Worm (Caenorhabditis elegans) whole organism, L2 larva: ENCODE results near the gene gsp-2.

Source experiments
- R02D3.7 ChIP-seq: fragments of 150-350 bp; optimal IDR thresholded peaks from 2 replicates; lab custom pipeline; 2014; ENCODE audit warnings: missing biosample characterization, missing genetic modification characterization
- blmp-1 ChIP-seq: sonication (generic microtip); optimal IDR thresholded peaks from 2 replicates; lab custom pipeline; 2017; ENCODE audit warnings: missing genetic modification characterization, mild to moderate bottlenecking, missing compliant biosample characterization, antibody characterized with exemption, moderate library complexity; ENCODE audit not compliant: insufficient read depth
- lin-39 ChIP-seq: fragments of 150-350 bp; optimal IDR thresholded peaks from 2 replicates; lab custom pipeline; 2014; ENCODE audit warnings: missing biosample characterization, missing genetic modification reagents, missing genetic modification characterization
- mab-5 ChIP-seq: fragments of 150-350 bp; optimal IDR thresholded peaks from 2 replicates; lab custom pipeline; 2014; ENCODE audit warnings: missing biosample characterization, missing genetic modification characterization
- nhr-10 ChIP-seq: sonication (generic microtip); optimal IDR thresholded peaks from 2 replicates; lab custom pipeline; 2017; ENCODE audit warnings: missing biosample characterization, missing genetic modification characterization
- nhr-11 ChIP-seq: fragments of 150-350 bp; optimal IDR thresholded peaks from 2 replicates; lab custom pipeline; 2014; ENCODE audit warnings: missing biosample characterization, missing genetic modification characterization
- nhr-12 ChIP-seq: fragments of 150-350 bp; optimal IDR thresholded peaks from 2 replicates; lab custom pipeline; 2014; ENCODE audit warnings: missing biosample characterization, missing genetic modification characterization
- nhr-23 ChIP-seq: fragments of 150-350 bp; optimal IDR thresholded peaks from 2 replicates; lab custom pipeline; 2014; ENCODE audit warnings: missing biosample characterization, missing genetic modification reagents, missing genetic modification characterization
- nhr-237 ChIP-seq: fragments of 150-350 bp; optimal IDR thresholded peaks from 2 replicates; lab custom pipeline; 2014; ENCODE audit warnings: missing biosample characterization, missing genetic modification characterization
- nhr-77 ChIP-seq: fragments of 150-350 bp; optimal IDR thresholded peaks from 2 replicates; lab custom pipeline; 2014; ENCODE audit warnings: missing biosample characterization, missing genetic modification characterization
- unc-62 ChIP-seq: fragments of 150-350 bp; optimal IDR thresholded peaks from 2 replicates; lab custom pipeline; 2014; ENCODE audit warnings: missing biosample characterization, missing genetic modification reagents, missing genetic modification characterization
- zag-1 ChIP-seq: fragments of 150-350 bp; optimal IDR thresholded peaks from 2 replicates; lab custom pipeline; 2014; ENCODE audit warnings: missing biosample characterization, missing genetic modification characterization
- ztf-11 ChIP-seq: sonication (generic microtip); optimal IDR thresholded peaks from 2 replicates; lab custom pipeline; 2017; ENCODE audit warnings: missing biosample characterization, missing genetic modification characterization
- ztf-4 ChIP-seq: fragments of 150-350 bp; optimal IDR thresholded peaks from 2 replicates; lab custom pipeline; 2014; ENCODE audit warnings: missing biosample characterization, missing genetic modification characterization

DNA sequence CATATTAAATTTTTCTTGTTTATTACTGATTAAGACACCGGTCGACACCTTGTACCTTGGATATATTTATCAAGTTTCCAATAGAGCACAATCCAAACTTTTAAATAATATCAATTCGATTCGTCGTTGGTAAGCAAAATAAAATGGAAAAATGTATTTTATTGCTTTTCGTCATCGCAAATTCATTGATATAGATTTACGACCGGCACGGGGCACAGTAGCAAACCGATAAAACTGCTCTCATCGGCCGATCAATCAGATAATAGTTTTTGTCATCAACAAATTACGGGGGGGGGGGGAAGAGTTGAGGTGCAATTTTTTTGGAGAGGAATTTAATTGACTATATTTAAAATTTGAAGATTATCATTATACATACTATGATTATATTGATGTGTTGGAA lies 13.1 kb upstream of the gsp-2 start:
- no peak for TF ChIP-seq R02D3.7 (tag; lab: Kevin White, UChicago)
- TF ChIP-seq zag-1 (tag; lab: Kevin White, UChicago): no peak
- no peak for TF ChIP-seq nhr-12 (tag; lab: Kevin White, UChicago)
- TF ChIP-seq nhr-77 (tag; lab: Kevin White, UChicago): no peak
- TF ChIP-seq nhr-10 (tag; lab: Kevin White, UChicago): no peak
- no peak for TF ChIP-seq nhr-237 (tag; lab: Kevin White, UChicago)
- TF ChIP-seq unc-62 (GFP tag; lab: Kevin White, UChicago): no peak
- no peak for TF ChIP-seq ztf-4
- TF ChIP-seq blmp-1 (tag; lab: Kevin White, UChicago): no peak
- TF ChIP-seq nhr-11 (tag; lab: Kevin White, UChicago): no peak
- TF ChIP-seq nhr-23 (tag; lab: Kevin White, UChicago): no peak
- no peak for TF ChIP-seq ztf-11
- TF ChIP-seq lin-39: no peak
- TF ChIP-seq mab-5 (tag; lab: Kevin White, UChicago): no peak
